Fruit fly (Drosophila melanogaster) whole organism, adult: ENCODE measurements around the gene Naa40.

ENCODE experiments used
- CG1620 ChIP-seq: fragments of 200-800 bp; sonication (Bioruptor generic); optimal IDR thresholded peaks from 2 replicates; lab custom pipeline; 2016; ENCODE audit warnings: missing biosample characterization, missing genetic modification characterization
- Mnt ChIP-seq: fragments of 200-800 bp; sonication (Bioruptor generic); optimal IDR thresholded peaks from 2 replicates; lab custom pipeline; 2016; ENCODE audit warnings: missing biosample characterization, mild to moderate bottlenecking, missing genetic modification characterization

dm6 chr3R:29745056-29745455 lies 20.3 kb upstream of the Naa40 start, which contains the start of the genes Wdr24 and IntS11:
- peak; percentile 85 for TF ChIP-seq Mnt (GFP tag; lab: Kevin White, UChicago)
- peak; percentile 91 for TF ChIP-seq CG1620 (GFP tag; lab: Kevin White, UChicago)
